Worm (Caenorhabditis elegans) whole organism, young adult: ENCODE data around the gene K05F6.4.
"Not testable (repeated sequence)": the region's sequence is repeated elsewhere in the genome, so short reads cannot be mapped to it uniquely, and the experiment has no call there.

ENCODE experiments used
- B0261.1 ChIP-seq: sonication (generic microtip); optimal IDR thresholded peaks from 2 replicates; lab custom pipeline; 2016; ENCODE audit warnings: mild to moderate bottlenecking, missing genetic modification characterization, moderate library complexity, missing compliant biosample characterization
- D2030.7 ChIP-seq: fragments of 200-800 bp; sonication (Bioruptor generic); IDR thresholded peaks from 2 replicates; pipeline ENCODE4 v1.3.6; 2022; ENCODE audit warnings: missing genetic modification reagents, missing genetic modification characterization, missing compliant biosample characterization
- F23B12.7 ChIP-seq: sonication (generic microtip); optimal IDR thresholded peaks from 2 replicates; lab custom pipeline; 2017; ENCODE audit warnings: missing genetic modification characterization, mild to moderate bottlenecking, missing compliant biosample characterization, antibody characterized with exemption, moderate library complexity; ENCODE audit not compliant: insufficient read depth
- F33H1.4 ChIP-seq: fragments of 200-800 bp; sonication (Bioruptor generic); IDR thresholded peaks from 2 replicates; pipeline ENCODE4 v1.3.6; 2022; ENCODE audit warnings: missing genetic modification reagents, missing genetic modification characterization, missing compliant biosample characterization
- F57A8.1 ChIP-seq: fragments of 200-800 bp; sonication (Bioruptor generic); optimal IDR thresholded peaks from 2 replicates; lab custom pipeline; 2018; ENCODE audit warnings: mild to moderate bottlenecking, missing genetic modification characterization, moderate library complexity, missing compliant biosample characterization
- K11D2.4 ChIP-seq: fragments of 200-800 bp; sonication (Bioruptor generic); IDR thresholded peaks from 2 replicates; pipeline ENCODE4 v1.3.6; 2022; ENCODE audit warnings: missing genetic modification reagents, missing genetic modification characterization, missing compliant biosample characterization
- K12H6.12 ChIP-seq: fragments of 200-800 bp; sonication (Bioruptor generic); optimal IDR thresholded peaks from 2 replicates; lab custom pipeline; 2018; ENCODE audit warnings: mild to moderate bottlenecking, missing genetic modification characterization, missing compliant biosample characterization
- T26A5.8 ChIP-seq: sonication (generic microtip); optimal IDR thresholded peaks from 2 replicates; lab custom pipeline; 2016; ENCODE audit warnings: missing genetic modification characterization, missing compliant biosample characterization
- akir-1 ChIP-seq: fragments of 200-800 bp; sonication (Bioruptor generic); optimal IDR thresholded peaks from 2 replicates; lab custom pipeline; 2018; ENCODE audit warnings: mild to moderate bottlenecking, missing genetic modification characterization, moderate library complexity, missing compliant biosample characterization
- athp-1 ChIP-seq: sonication (generic microtip); optimal IDR thresholded peaks from 2 replicates; lab custom pipeline; 2017; ENCODE audit warnings: mild to moderate bottlenecking, missing genetic modification characterization, missing compliant biosample characterization
- cebp-1 ChIP-seq, 2 experiments: fragments of 200-800 bp in 1 of 2; sonication (Bioruptor generic) in 1 of 2; sonication (generic microtip) in 1 of 2; IDR thresholded peaks in 1 of 2; optimal IDR thresholded peaks in 1 of 2; 2 replicates each; pipeline versions ENCODE4 v1.3.6 to Lab custom; 2017 to 2022; ENCODE audit warnings: missing compliant biosample characterization in 2 of 2, missing genetic modification characterization in 2 of 2, mild to moderate bottlenecking in 1 of 2, missing genetic modification reagents in 1 of 2, moderate library complexity in 1 of 2
- dox-1 ChIP-seq: fragments of 200-800 bp; sonication (Bioruptor generic); IDR thresholded peaks from 2 replicates; pipeline ENCODE4 v1.3.6; 2022; ENCODE audit warnings: missing genetic modification reagents, missing genetic modification characterization, missing compliant biosample characterization
- dpl-1 ChIP-seq: fragments of 150-350 bp; optimal IDR thresholded peaks from 2 replicates; lab custom pipeline; 2014; ENCODE audit warnings: missing biosample characterization, missing genetic modification reagents, missing genetic modification characterization
- efl-1 ChIP-seq: fragments of 150-350 bp; optimal IDR thresholded peaks from 2 replicates; lab custom pipeline; 2014; ENCODE audit warnings: missing biosample characterization, missing genetic modification reagents, missing genetic modification characterization
- ekl-4 ChIP-seq: fragments of 200-800 bp; sonication (Bioruptor generic); IDR thresholded peaks from 2 replicates; pipeline ENCODE4 v1.3.6; 2022; ENCODE audit warnings: missing genetic modification reagents, missing genetic modification characterization, missing compliant biosample characterization
- hlh-26 ChIP-seq: fragments of 200-800 bp; sonication (Bioruptor generic); conservative IDR thresholded peaks from 2 replicates; pipeline ENCODE4 v1.3.6; 2022; ENCODE audit warnings: missing genetic modification reagents, missing genetic modification characterization, missing compliant biosample characterization
- hmg-1.2 ChIP-seq: fragments of 200-800 bp; sonication (Bioruptor generic); IDR thresholded peaks from 2 replicates; pipeline ENCODE4 v1.3.6; 2022; ENCODE audit warnings: missing genetic modification reagents, missing genetic modification characterization, missing compliant biosample characterization
- lin-26 ChIP-seq: fragments of 200-800 bp; sonication (Bioruptor generic); IDR thresholded peaks from 2 replicates; pipeline ENCODE4 v1.3.6; 2022; ENCODE audit warnings: missing genetic modification reagents, missing genetic modification characterization, missing compliant biosample characterization
- lin-40 ChIP-seq: sonication (generic microtip); optimal IDR thresholded peaks from 2 replicates; lab custom pipeline; 2016; ENCODE audit warnings: missing genetic modification characterization, mild to moderate bottlenecking, missing compliant biosample characterization, missing genotype, missing genetic modification reagents
- lin-54 ChIP-seq: fragments of 200-800 bp; sonication (Bioruptor generic); optimal IDR thresholded peaks from 2 replicates; lab custom pipeline; 2018; ENCODE audit warnings: mild to moderate bottlenecking, missing genetic modification characterization, missing compliant biosample characterization
- lsl-1 ChIP-seq: fragments of 200-800 bp; sonication (Bioruptor generic); optimal IDR thresholded peaks from 2 replicates; lab custom pipeline; 2018; ENCODE audit warnings: mild to moderate bottlenecking, missing genetic modification characterization, moderate library complexity, missing compliant biosample characterization
- madf-6 ChIP-seq: fragments of 200-800 bp; sonication (Bioruptor generic); IDR thresholded peaks from 2 replicates; pipeline ENCODE4 v1.3.6; 2022; ENCODE audit warnings: missing genetic modification reagents, missing genetic modification characterization, missing compliant biosample characterization
- madf-8 ChIP-seq: fragments of 200-800 bp; sonication (Bioruptor generic); conservative IDR thresholded peaks from 2 replicates; pipeline ENCODE4 v1.3.6; 2022; ENCODE audit warnings: missing genetic modification reagents, missing genetic modification characterization, missing compliant biosample characterization
- mcd-1 ChIP-seq: fragments of 200-800 bp; sonication (Bioruptor generic); IDR thresholded peaks from 2 replicates; pipeline ENCODE4 v1.3.6; 2022; ENCODE audit warnings: missing genetic modification reagents, missing genetic modification characterization, missing compliant biosample characterization
- mes-4 ChIP-seq: sonication (generic microtip); optimal IDR thresholded peaks from 2 replicates; lab custom pipeline; 2016; ENCODE audit warnings: missing genotype, missing genetic modification characterization, missing compliant biosample characterization
- repo-1 ChIP-seq: sonication (generic microtip); optimal IDR thresholded peaks from 2 replicates; lab custom pipeline; 2017; ENCODE audit warnings: mild to moderate bottlenecking, missing genetic modification characterization, missing compliant biosample characterization
- sdz-38 ChIP-seq: sonication (generic microtip); optimal IDR thresholded peaks from 2 replicates; lab custom pipeline; 2016; ENCODE audit warnings: missing genotype, missing genetic modification characterization, missing compliant biosample characterization
- snpc-1.1 ChIP-seq: sonication (generic microtip); optimal IDR thresholded peaks from 2 replicates; lab custom pipeline; 2017; ENCODE audit warnings: missing genetic modification characterization, mild to moderate bottlenecking, missing compliant biosample characterization, antibody characterized with exemption, moderate library complexity, missing genotype, missing genetic modification reagents; ENCODE audit not compliant: insufficient read depth
- snpc-1.3 ChIP-seq: sonication (generic microtip); optimal IDR thresholded peaks from 2 replicates; lab custom pipeline; 2017; ENCODE audit warnings: missing genetic modification characterization, mild to moderate bottlenecking, missing compliant biosample characterization, antibody characterized with exemption, moderate library complexity, missing genotype, missing genetic modification reagents; ENCODE audit not compliant: insufficient read depth
- snpc-3.4 ChIP-seq: sonication (generic microtip); optimal IDR thresholded peaks from 2 replicates; lab custom pipeline; 2017; ENCODE audit warnings: missing genetic modification characterization, mild to moderate bottlenecking, missing compliant biosample characterization, antibody characterized with exemption, moderate library complexity, missing genotype, missing genetic modification reagents
- somi-1 ChIP-seq: fragments of 200-800 bp; sonication (Bioruptor generic); optimal IDR thresholded peaks from 2 replicates; lab custom pipeline; 2018; ENCODE audit warnings: mild to moderate bottlenecking, missing genetic modification characterization, missing compliant biosample characterization
- tlf-1 ChIP-seq: fragments of 200-800 bp; sonication (Bioruptor generic); optimal IDR thresholded peaks from 2 replicates; lab custom pipeline; 2018; ENCODE audit warnings: mild to moderate bottlenecking, missing genetic modification characterization, missing compliant biosample characterization
- xnd-1 ChIP-seq: sonication (generic microtip); optimal IDR thresholded peaks from 2 replicates; lab custom pipeline; 2016; ENCODE audit warnings: missing genotype, missing genetic modification reagents, missing genetic modification characterization, missing compliant biosample characterization
- zfh-2 ChIP-seq: fragments of 200-800 bp; sonication (Bioruptor generic); conservative IDR thresholded peaks from 2 replicates; pipeline ENCODE4 v1.3.6; 2022; ENCODE audit warnings: missing genetic modification reagents, missing genetic modification characterization, missing compliant biosample characterization
- zim-3 ChIP-seq: sonication (generic microtip); optimal IDR thresholded peaks from 2 replicates; lab custom pipeline; 2017; ENCODE audit warnings: mild to moderate bottlenecking, missing genetic modification characterization, moderate library complexity, missing compliant biosample characterization
- ztf-18 ChIP-seq: sonication (generic microtip); optimal IDR thresholded peaks from 2 replicates; lab custom pipeline; 2016; ENCODE audit warnings: missing genotype, mild to moderate bottlenecking, missing genetic modification characterization, missing compliant biosample characterization

The K05F6.4 gene

DNA sequence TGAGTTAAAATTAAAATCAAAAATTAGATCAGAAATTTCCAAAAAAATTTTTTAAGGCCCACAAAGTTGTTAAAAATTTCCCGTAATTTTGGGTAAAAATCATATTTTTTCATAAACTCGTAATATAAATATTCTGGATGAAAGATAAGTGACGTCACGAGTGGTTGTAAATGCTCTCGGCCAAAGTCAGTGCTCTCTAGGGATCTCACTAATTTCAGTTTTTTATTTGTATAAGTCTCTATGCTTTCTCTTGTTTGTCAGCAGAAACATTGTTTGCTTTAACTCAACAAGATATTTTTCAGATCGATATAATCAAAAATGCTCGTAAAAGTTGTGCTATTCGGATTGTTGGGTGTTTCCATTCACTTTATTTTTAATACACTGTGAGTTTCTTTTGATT is at the start of gene K05F6.4:
Gene K05F6.4 (plus strand): TSS at position 301 of the 400 bp plus-strand sequence.
- TF ChIP-seq sdz-38 (tag; lab: Kevin White, UChicago); K12H6.12 (tag; lab: Kevin White, UChicago); K11D2.4: not testable (repeated sequence)
- TF ChIP-seq, all 124 proteins: peak for 0; not testable (repeated sequence) for 124

- no peak for TF ChIP-seq F33H1.4 (GFP tag; lab: Robert Waterston, UW)
- no peak for TF ChIP-seq ekl-4 (GFP tag; lab: Robert Waterston, UW)
- no peak for TF ChIP-seq lin-26 (GFP tag; lab: Robert Waterston, UW)
- no peak for TF ChIP-seq athp-1 (tag; lab: Kevin White, UChicago)
- no peak for TF ChIP-seq hlh-26
- TF ChIP-seq akir-1 (GFP tag; lab: Kevin White, UChicago): no peak
- TF ChIP-seq zim-3 (tag; lab: Kevin White, UChicago): no peak
- no peak for TF ChIP-seq hmg-1.2 (GFP tag; lab: Robert Waterston, UW)
- TF ChIP-seq ztf-18: no peak
- no peak for TF ChIP-seq snpc-1.1
- TF ChIP-seq mes-4: no peak
- TF ChIP-seq lin-54 (GFP tag; lab: Kevin White, UChicago): no peak
- no peak for TF ChIP-seq tlf-1 (GFP tag; lab: Kevin White, UChicago)
- no peak for TF ChIP-seq T26A5.8
- no peak for TF ChIP-seq snpc-1.3 (tag; lab: Kevin White, UChicago)
- TF ChIP-seq repo-1 (tag; lab: Kevin White, UChicago): no peak
- no peak for TF ChIP-seq F23B12.7
Measured at ce11 chrII:1500286-1500840, 42.9 kb upstream of the K05F6.4 start, which contains the start of gene emc-1. Gene emc-1 (minus strand): TSS chrII:1500330.

DNA sequence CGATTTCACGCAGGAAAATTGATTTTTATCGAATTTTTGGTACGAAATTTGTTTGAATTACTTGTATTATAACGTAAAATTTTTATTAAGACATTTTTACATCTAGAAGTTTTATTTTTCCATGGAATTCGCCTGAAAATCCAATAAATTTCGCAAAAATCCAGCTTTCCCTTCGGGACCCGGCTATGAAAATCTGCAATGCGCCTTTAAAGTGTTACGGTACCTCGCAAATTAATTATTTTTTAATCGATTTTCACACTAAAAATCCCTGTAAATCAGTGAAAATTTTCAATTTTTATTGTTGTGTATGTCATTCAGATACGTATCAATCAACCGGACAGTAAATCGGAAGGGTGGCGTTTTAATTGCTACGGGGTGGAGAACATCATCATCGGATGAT is 42.3 kb upstream of the K05F6.4 start:
- peak; percentile 26 for TF ChIP-seq lin-54 (GFP tag; lab: Kevin White, UChicago)
- peak; percentile 58 for TF ChIP-seq madf-8 (GFP tag; lab: Robert Waterston, UW)
- peak; percentile 85 for TF ChIP-seq lsl-1 (GFP tag; lab: Kevin White, UChicago)
- peak; percentile 4 for TF ChIP-seq efl-1 (GFP tag; lab: Kevin White, UChicago)
- peak; percentile 44; the same call in 1 of the 2 replicates for TF ChIP-seq mcd-1 (GFP tag; lab: Robert Waterston, UW)
- peak; percentile 60 for TF ChIP-seq D2030.7
- TF ChIP-seq snpc-3.4 (tag; lab: Kevin White, UChicago): no peak
- peak; percentile 87 for TF ChIP-seq F33H1.4 (GFP tag; lab: Robert Waterston, UW)
- TF ChIP-seq madf-6 (GFP tag; lab: Robert Waterston, UW): peak; percentile 81
- no peak for TF ChIP-seq B0261.1 (tag; lab: Kevin White, UChicago)
- TF ChIP-seq xnd-1 (tag; lab: Kevin White, UChicago): peak; percentile 87
- no peak for TF ChIP-seq snpc-1.3 (tag; lab: Kevin White, UChicago)

DNA sequence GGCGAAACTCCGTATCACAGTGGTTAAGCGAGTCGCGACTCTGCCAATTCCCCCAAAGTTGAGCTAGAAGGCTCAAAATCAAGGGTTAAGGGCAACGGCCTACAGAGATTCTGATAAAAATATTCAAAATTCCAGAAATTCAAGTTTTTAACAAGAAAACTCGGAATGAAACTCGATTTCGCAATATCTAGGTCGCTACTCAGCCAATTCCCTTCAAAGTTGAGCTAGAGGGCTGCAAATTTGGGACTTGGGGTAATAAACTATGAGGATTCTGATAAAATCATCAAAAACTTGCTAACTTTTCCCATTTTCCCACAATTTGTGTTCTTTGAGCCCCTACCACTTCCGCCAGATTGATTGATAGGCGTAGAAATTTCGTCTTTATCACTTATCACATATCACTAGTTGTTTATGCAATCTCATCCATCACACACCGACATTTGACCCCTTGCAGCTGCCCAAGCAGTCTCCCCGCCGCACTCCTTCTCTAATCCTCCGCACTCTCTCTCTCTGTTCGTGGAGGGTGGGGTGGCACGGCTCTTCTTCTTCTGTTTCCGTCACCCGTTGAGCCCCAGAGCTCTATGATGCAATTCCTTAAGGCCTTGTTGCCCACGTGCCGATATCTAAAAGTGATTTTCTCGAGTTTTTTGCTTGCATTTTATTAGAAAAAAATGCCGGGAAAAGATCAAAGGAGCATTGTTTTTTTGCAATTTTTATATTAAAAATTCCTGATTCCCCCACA is 41.5 kb upstream of the K05F6.4 start:
- TF ChIP-seq cebp-1 (GFP tag; IDR thresholded peaks at IDR 0.05; lab: Robert Waterston, UW) (0 out of 2 replicates have a peak, but pooled peaks have one; percentile 14), cebp-1 (tag; optimal IDR thresholded peaks at IDR 0.05; lab: Kevin White, UChicago) (peak; percentile 92), somi-1 (GFP tag; lab: Kevin White, UChicago) (peak; percentile 84), dpl-1 (GFP tag; lab: Kevin White, UChicago) (no peak), dox-1 (GFP tag; lab: Robert Waterston, UW) (0 out of 2 replicates have a peak, but pooled peaks have one; percentile 7), F57A8.1 (no peak), zfh-2 (GFP tag; lab: Robert Waterston, UW) (peak; percentile 90), mcd-1 (GFP tag; lab: Robert Waterston, UW) (0 out of 2 replicates have a peak, but pooled peaks have one; percentile 17), lin-40 (tag; lab: Kevin White, UChicago) (peak; percentile 2), K12H6.12 (tag; lab: Kevin White, UChicago) (peak; percentile 54)
